Worm (Caenorhabditis elegans) whole organism, late embryonic: ENCODE data around the gene F38B2.4.
A peak's percentile ranks its signal among the peaks of the same experiment; 100 is the strongest.

Experiments used
- C08G9.2 ChIP-seq: sonication (generic microtip); optimal IDR thresholded peaks from 2 replicates; lab custom pipeline; 2016; ENCODE audit warnings: mild to moderate bottlenecking, missing genetic modification characterization, moderate library complexity, missing compliant biosample characterization
- K09A11.1 ChIP-seq: sonication (generic microtip); optimal IDR thresholded peaks from 2 replicates; lab custom pipeline; 2017; ENCODE audit warnings: antibody characterized with exemption, mild to moderate bottlenecking, missing genetic modification characterization, missing compliant biosample characterization; ENCODE audit not compliant: insufficient read depth
- Y22D7AL.16 ChIP-seq: sonication (generic microtip); optimal IDR thresholded peaks from 2 replicates; lab custom pipeline; 2016; ENCODE audit warnings: missing genetic modification characterization, missing compliant biosample characterization
- ahr-1 ChIP-seq: sonication (generic microtip); optimal IDR thresholded peaks from 2 replicates; lab custom pipeline; 2016; ENCODE audit warnings: missing genetic modification characterization, missing compliant biosample characterization
- ama-1 ChIP-seq: fragments of 150-350 bp; optimal IDR thresholded peaks from 2 replicates; lab custom pipeline; 2014
- ceh-14 ChIP-seq: sonication (generic microtip); optimal IDR thresholded peaks from 2 replicates; lab custom pipeline; 2016; ENCODE audit warnings: missing genotype, missing genetic modification characterization, missing compliant biosample characterization
- ceh-19 ChIP-seq: fragments of 200-800 bp; sonication (Bioruptor generic); optimal IDR thresholded peaks from 2 replicates; lab custom pipeline; 2018; ENCODE audit warnings: mild to moderate bottlenecking, missing genetic modification characterization, missing compliant biosample characterization
- ceh-24 ChIP-seq: sonication (generic microtip); optimal IDR thresholded peaks from 2 replicates; lab custom pipeline; 2016; ENCODE audit warnings: mild to moderate bottlenecking, missing genetic modification characterization, missing compliant biosample characterization
- ceh-30 ChIP-seq: fragments of 150-350 bp; optimal IDR thresholded peaks from 2 replicates; lab custom pipeline; 2014; ENCODE audit warnings: missing biosample characterization, missing genetic modification characterization
- ceh-31 ChIP-seq: sonication (generic microtip); optimal IDR thresholded peaks from 2 replicates; lab custom pipeline; 2016; ENCODE audit warnings: missing genetic modification characterization, missing compliant biosample characterization
- ceh-45 ChIP-seq: fragments of 200-800 bp; sonication (Bioruptor generic); IDR thresholded peaks from 2 replicates; pipeline ENCODE4 v1.3.6; 2022; ENCODE audit warnings: missing genetic modification reagents, missing genetic modification characterization, missing compliant biosample characterization
- ceh-48 ChIP-seq: sonication (generic microtip); optimal IDR thresholded peaks from 2 replicates; lab custom pipeline; 2016; ENCODE audit warnings: missing genetic modification characterization, inconsistent platforms, missing compliant biosample characterization
- che-1 ChIP-seq: sonication (generic microtip); optimal IDR thresholded peaks from 2 replicates; lab custom pipeline; 2016; ENCODE audit warnings: mild to moderate bottlenecking, missing genetic modification characterization, missing compliant biosample characterization
- dmd-4 ChIP-seq: sonication (generic microtip); optimal IDR thresholded peaks from 2 replicates; lab custom pipeline; 2016; ENCODE audit warnings: borderline replicate concordance, missing genetic modification characterization, missing compliant biosample characterization
- dve-1 ChIP-seq: sonication (generic microtip); optimal IDR thresholded peaks from 2 replicates; lab custom pipeline; 2017; ENCODE audit warnings: antibody characterized with exemption, mild to moderate bottlenecking, missing genetic modification characterization, missing compliant biosample characterization
- elt-4 ChIP-seq: sonication (generic microtip); optimal IDR thresholded peaks from 2 replicates; lab custom pipeline; 2016; ENCODE audit warnings: missing genetic modification characterization, missing compliant biosample characterization
- ets-4 ChIP-seq: sonication (generic microtip); optimal IDR thresholded peaks from 2 replicates; lab custom pipeline; 2016; ENCODE audit warnings: missing genetic modification characterization, missing compliant biosample characterization
- fkh-10 ChIP-seq: fragments of 150-350 bp; optimal IDR thresholded peaks from 2 replicates; lab custom pipeline; 2014; ENCODE audit warnings: missing biosample characterization, missing genetic modification reagents, missing genetic modification characterization
- fkh-6 ChIP-seq: sonication (generic microtip); optimal IDR thresholded peaks from 2 replicates; lab custom pipeline; 2016; ENCODE audit warnings: missing genetic modification characterization, missing compliant biosample characterization
- gmeb-2 ChIP-seq: sonication (generic microtip); optimal IDR thresholded peaks from 2 replicates; lab custom pipeline; 2016; ENCODE audit warnings: missing genetic modification characterization, inconsistent platforms, missing compliant biosample characterization
- hlh-8 ChIP-seq: sonication (generic microtip); optimal IDR thresholded peaks from 2 replicates; lab custom pipeline; 2016; ENCODE audit warnings: missing genotype, missing genetic modification characterization, missing compliant biosample characterization
- lim-6 ChIP-seq: sonication (generic microtip); optimal IDR thresholded peaks from 2 replicates; lab custom pipeline; 2016; ENCODE audit warnings: missing genetic modification characterization, missing compliant biosample characterization
- madf-2 ChIP-seq: sonication (generic microtip); optimal IDR thresholded peaks from 2 replicates; lab custom pipeline; 2017; ENCODE audit warnings: missing genetic modification characterization, missing compliant biosample characterization
- nfya-1 ChIP-seq: sonication (generic microtip); optimal IDR thresholded peaks from 2 replicates; lab custom pipeline; 2017; ENCODE audit warnings: missing genetic modification characterization, mild to moderate bottlenecking, missing compliant biosample characterization, antibody characterized with exemption, moderate library complexity
- nhr-11 ChIP-seq: fragments of 150-350 bp; optimal IDR thresholded peaks from 2 replicates; lab custom pipeline; 2014; ENCODE audit warnings: missing biosample characterization, missing genetic modification characterization
- odd-2 ChIP-seq: sonication (generic microtip); optimal IDR thresholded peaks from 2 replicates; lab custom pipeline; 2017; ENCODE audit warnings: antibody characterized with exemption, mild to moderate bottlenecking, missing genetic modification characterization, missing compliant biosample characterization
- pax-1 ChIP-seq: fragments of 150-350 bp; optimal IDR thresholded peaks from 2 replicates; lab custom pipeline; 2014; ENCODE audit warnings: missing biosample characterization, missing genetic modification characterization
- pha-4 ChIP-seq: fragments of 150-350 bp; optimal IDR thresholded peaks from 2 replicates; lab custom pipeline; 2018; ENCODE audit warnings: missing biosample characterization, missing genetic modification reagents, missing genetic modification characterization
- pqm-1 ChIP-seq: sonication (generic microtip); optimal IDR thresholded peaks from 2 replicates; lab custom pipeline; 2016; ENCODE audit warnings: missing genetic modification characterization, missing compliant biosample characterization
- rnt-1 ChIP-seq: sonication (generic microtip); optimal IDR thresholded peaks from 2 replicates; lab custom pipeline; 2016; ENCODE audit warnings: missing genetic modification characterization, missing compliant biosample characterization
- sdc-2 ChIP-seq: sonication (generic microtip); optimal IDR thresholded peaks from 2 replicates; lab custom pipeline; 2016; ENCODE audit warnings: missing genotype, missing genetic modification characterization, missing compliant biosample characterization
- sox-4 ChIP-seq: sonication (generic microtip); optimal IDR thresholded peaks from 2 replicates; lab custom pipeline; 2017; ENCODE audit warnings: mild to moderate bottlenecking, missing genetic modification characterization, inconsistent platforms, missing compliant biosample characterization
- tbx-7 ChIP-seq: sonication (generic microtip); optimal IDR thresholded peaks from 2 replicates; lab custom pipeline; 2016; ENCODE audit warnings: missing genotype, missing genetic modification characterization, missing compliant biosample characterization
- unc-42 ChIP-seq: sonication (generic microtip); optimal IDR thresholded peaks from 2 replicates; lab custom pipeline; 2016; ENCODE audit warnings: missing genotype, missing genetic modification characterization, missing compliant biosample characterization

F38B2.4 gene

ce11 chrX:11287617-11288016 lies at the start of gene F38B2.4:
Gene F38B2.4 (minus strand): TSS chrX:11287717.
- TF ChIP-seq ceh-24 (tag; lab: Kevin White, UChicago) (no peak), pha-4 (tag; lab: Kevin White, UChicago) (no peak), pqm-1 (tag; lab: Kevin White, UChicago) (no peak), nfya-1 (tag; lab: Kevin White, UChicago) (no peak), ceh-14 (tag; lab: Kevin White, UChicago) (no peak), dmd-4 (tag; lab: Kevin White, UChicago) (no peak), madf-2 (tag; lab: Kevin White, UChicago) (no peak), fkh-10 (GFP tag; lab: Kevin White, UChicago) (no peak), hlh-8 (no peak), K09A11.1 (no peak), odd-2 (no peak), ceh-48 (tag; lab: Kevin White, UChicago) (no peak)
- TF ChIP-seq, all 69 proteins: peak for 0

- no peak for TF ChIP-seq tbx-7 (tag; lab: Kevin White, UChicago)
- TF ChIP-seq hlh-8, result no peak
- TF ChIP-seq ceh-14 (tag; lab: Kevin White, UChicago), result no peak
- no peak for TF ChIP-seq dve-1 (tag; lab: Kevin White, UChicago)
- TF ChIP-seq Y22D7AL.16 (tag; lab: Kevin White, UChicago), result no peak
Measured at ce11 chrX:11337095-11337494, 49.6 kb upstream of the F38B2.4 start.

- TF ChIP-seq pqm-1 (tag; lab: Kevin White, UChicago) (no peak), pax-1 (no peak), elt-4 (no peak), gmeb-2 (tag; lab: Kevin White, UChicago) (no peak), fkh-10 (GFP tag; lab: Kevin White, UChicago) (no peak)
- TF ChIP-seq, all 69 proteins: peak for 0
Measured at ce11 chrX:11329424-11329823, 41.9 kb upstream of the F38B2.4 start, which contains the start of gene npr-9. Gene npr-9 (plus strand): TSS chrX:11329724.

ce11 chrX:11328710-11329109 lies 41.2 kb upstream of the F38B2.4 start:
- TF ChIP-seq unc-42 (tag; lab: Kevin White, UChicago) (peak; percentile 87), che-1 (tag; lab: Kevin White, UChicago) (no peak)

ce11 chrX:11326827-11327226 lies 39.3 kb upstream of the F38B2.4 start, which contains the start of gene ZK455.5:
Gene ZK455.5 (minus strand): TSS chrX:11326927.
- TF ChIP-seq nhr-11 (tag; lab: Kevin White, UChicago) (no peak), rnt-1 (tag; lab: Kevin White, UChicago) (no peak), ceh-45 (GFP tag; lab: Robert Waterston, UW) (no peak), ama-1 (no peak), elt-4 (no peak), sox-4 (tag; lab: Kevin White, UChicago) (no peak), ets-4 (tag; lab: Kevin White, UChicago) (no peak), nfya-1 (tag; lab: Kevin White, UChicago) (no peak), sdc-2 (tag; lab: Kevin White, UChicago) (no peak), C08G9.2 (tag; lab: Kevin White, UChicago) (no peak), ceh-30 (tag; lab: Kevin White, UChicago) (no peak), pax-1 (no peak), ceh-31 (tag; lab: Kevin White, UChicago) (no peak), fkh-6 (no peak), ceh-19 (GFP tag; lab: Kevin White, UChicago) (no peak), ahr-1 (no peak), che-1 (tag; lab: Kevin White, UChicago) (no peak), madf-2 (tag; lab: Kevin White, UChicago) (no peak), lim-6 (tag; lab: Kevin White, UChicago) (no peak)
